Worm (Caenorhabditis elegans) whole organism, mixed stage, embryonic: ENCODE results near the gene F11A10.6.

Experiments
- M03D4.4 ChIP-seq: sonication (generic microtip); optimal IDR thresholded peaks from 2 replicates; lab custom pipeline; 2017; ENCODE audit warnings: mild to moderate bottlenecking, missing genetic modification characterization, missing compliant biosample characterization
- ceh-39 ChIP-seq: fragments of 150-350 bp; optimal IDR thresholded peaks from 2 replicates; lab custom pipeline; 2014; ENCODE audit warnings: missing biosample characterization, missing genetic modification characterization
- ces-1 ChIP-seq: fragments of 150-350 bp; optimal IDR thresholded peaks from 2 replicates; lab custom pipeline; 2014; ENCODE audit warnings: missing biosample characterization, missing genetic modification reagents, missing genetic modification characterization
- drap-1 ChIP-seq: fragments of 200-800 bp; sonication (Bioruptor generic); optimal IDR thresholded peaks from 3 replicates; lab custom pipeline; 2018; ENCODE audit warnings: mild to moderate bottlenecking, missing genetic modification characterization, missing compliant biosample characterization
- elt-3 ChIP-seq: fragments of 150-350 bp; optimal IDR thresholded peaks from 2 replicates; lab custom pipeline; 2014; ENCODE audit warnings: missing biosample characterization, missing genetic modification characterization
- lsy-2 ChIP-seq: fragments of 150-350 bp; optimal IDR thresholded peaks from 2 replicates; lab custom pipeline; 2014; ENCODE audit warnings: missing biosample characterization, missing genetic modification characterization
- mep-1 ChIP-seq: fragments of 150-350 bp; optimal IDR thresholded peaks from 2 replicates; lab custom pipeline; 2017; ENCODE audit warnings: missing biosample characterization, missing genetic modification reagents, missing genetic modification characterization, inconsistent platforms
- nhr-237 ChIP-seq: fragments of 150-350 bp; optimal IDR thresholded peaks from 2 replicates; lab custom pipeline; 2014; ENCODE audit warnings: missing biosample characterization, missing genetic modification characterization
- nhr-28 ChIP-seq: fragments of 150-350 bp; optimal IDR thresholded peaks from 2 replicates; lab custom pipeline; 2014; ENCODE audit warnings: missing biosample characterization, missing genetic modification characterization
- snpc-4 ChIP-seq: fragments of 150-350 bp; optimal IDR thresholded peaks from 2 replicates; lab custom pipeline; 2014; ENCODE audit warnings: missing biosample characterization, missing genetic modification characterization
- zip-8 ChIP-seq: fragments of 150-350 bp; optimal IDR thresholded peaks from 2 replicates; lab custom pipeline; 2014; ENCODE audit warnings: missing biosample characterization, missing genetic modification characterization
- ztf-11 ChIP-seq: fragments of 150-350 bp; optimal IDR thresholded peaks from 2 replicates; lab custom pipeline; 2014; ENCODE audit warnings: missing biosample characterization, missing genetic modification characterization

DNA sequence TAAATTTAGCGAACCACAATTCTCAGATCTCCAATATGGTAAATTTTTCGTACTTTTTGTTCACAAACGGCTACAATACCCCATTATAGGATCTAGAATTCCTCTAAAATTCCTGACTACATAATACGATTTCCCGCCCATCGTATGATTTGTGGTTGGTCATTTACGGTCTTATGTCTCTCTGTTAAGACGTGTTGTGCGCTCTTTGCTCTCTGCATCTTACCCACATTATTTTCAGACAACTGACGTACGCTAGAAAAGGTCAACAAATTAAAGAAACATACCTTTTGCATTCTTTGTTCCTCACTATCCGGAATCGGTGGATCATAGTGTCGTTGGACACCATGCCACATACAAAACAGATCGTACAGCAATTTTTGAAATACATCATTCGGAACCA lies 46.4 kb downstream of the F11A10.6 start:
- TF ChIP-seq ztf-11 (tag; lab: Kevin White, UChicago), result no peak
- no peak for TF ChIP-seq nhr-28 (tag; lab: Kevin White, UChicago)
- no peak for TF ChIP-seq snpc-4 (tag; lab: Kevin White, UChicago)
- no peak for TF ChIP-seq nhr-237 (tag; lab: Kevin White, UChicago)
- no peak for TF ChIP-seq ceh-39 (tag; lab: Kevin White, UChicago)
- TF ChIP-seq M03D4.4 (tag; lab: Kevin White, UChicago), result no peak
- no peak for TF ChIP-seq ces-1 (GFP tag; lab: Kevin White, UChicago)
- TF ChIP-seq mep-1, result no peak
- TF ChIP-seq elt-3 (tag; lab: Kevin White, UChicago), result no peak
- no peak for TF ChIP-seq zip-8 (tag; lab: Kevin White, UChicago)
- TF ChIP-seq drap-1, result no peak
- TF ChIP-seq lsy-2 (tag; lab: Kevin White, UChicago), result no peak
